Worm (Caenorhabditis elegans): ENCODE measurements around the gene srlf-35.

Gene srlf-35

ce11 chrV:532046-532445, 28.2 kb downstream of the srlf-35 start, which contains the start of gene nhr-58 (continued):
- TF ChIP-seq elt-3 (tag; optimal IDR thresholded peaks at IDR 0.05) (peak in 2 of 6 experiments; percentile 18 to 29), ces-1 (GFP tag; optimal IDR thresholded peaks at IDR 0.05) (no peak), snu-23 (GFP tag; optimal IDR thresholded peaks at IDR 0.05) (peak; percentile 72), sox-4 (tag; optimal IDR thresholded peaks at IDR 0.05) (no peak), ceh-63 (GFP tag; optimal IDR thresholded peaks at IDR 0.05) (no peak), hlh-17 (GFP tag; optimal IDR thresholded peaks at IDR 0.05; ENCODE audit: borderline replicate concordance) (no peak), ama-1 (optimal IDR thresholded peaks at IDR 0.05) (no peak), lin-35 (GFP tag; optimal IDR thresholded peaks at IDR 0.05) (peak in 1 of 2 experiments; percentile 59), dpl-1 (GFP tag; optimal IDR thresholded peaks at IDR 0.05) (peak in 2 of 3 experiments; percentile 8 to 17), mep-1 (tag; optimal IDR thresholded peaks at IDR 0.05) (peak; percentile 64), fos-1 (tag; optimal IDR thresholded peaks at IDR 0.05) (peak; percentile 6), efl-3 (GFP tag; optimal IDR thresholded peaks at IDR 0.05) (no peak), nhr-47 (tag; optimal IDR thresholded peaks at IDR 0.05) (no peak), zip-4 (GFP tag; optimal IDR thresholded peaks at IDR 0.05) (no peak), nhr-90 (tag; optimal IDR thresholded peaks at IDR 0.05; ENCODE audit: poor library complexity) (peak; percentile 27), F16B12.6 (tag; optimal IDR thresholded peaks at IDR 0.05) (no peak), unc-30 (tag; optimal IDR thresholded peaks at IDR 0.05) (no peak), ceh-82 (tag; optimal IDR thresholded peaks at IDR 0.05) (peak in 2 of 3 experiments; percentile 12 to 54), unc-86 (tag; optimal IDR thresholded peaks at IDR 0.05) (no peak), nhr-12 (tag; optimal IDR thresholded peaks at IDR 0.05) (no peak), isw-1 (GFP tag; IDR thresholded peaks at IDR 0.05) (no peak), nhr-71 (tag; optimal IDR thresholded peaks at IDR 0.05) (peak; percentile 76), nhr-77 (tag; optimal IDR thresholded peaks at IDR 0.05) (peak; percentile 64), tbx-2 (tag; optimal IDR thresholded peaks at IDR 0.05) (peak; percentile 23), C04F5.9 (tag; optimal IDR thresholded peaks at IDR 0.05) (no peak), nhr-11 (tag; optimal IDR thresholded peaks at IDR 0.05) (peak; percentile 59), vab-15 (tag; optimal IDR thresholded peaks at IDR 0.05) (no peak), nhr-76 (tag; optimal IDR thresholded peaks at IDR 0.05) (no peak), nhr-28 (tag; optimal IDR thresholded peaks at IDR 0.05) (no peak), egl-13 (tag; optimal IDR thresholded peaks at IDR 0.05) (no peak), unc-98 (GFP tag; IDR thresholded peaks at IDR 0.05) (no peak), pag-3 (tag; optimal IDR thresholded peaks at IDR 0.05; ENCODE audit: borderline replicate concordance, insufficient read depth) (no peak), nhr-84 (tag; optimal IDR thresholded peaks at IDR 0.05) (no peak), grh-1 (GFP tag; IDR thresholded peaks at IDR 0.05) (no peak), lsy-2 (tag; optimal IDR thresholded peaks at IDR 0.05) (no peak), unc-62 (GFP tag; optimal IDR thresholded peaks at IDR 0.05) (no peak), jun-1 (tag; optimal IDR thresholded peaks at IDR 0.05) (peak; percentile 66), ceh-90 (tag; optimal IDR thresholded peaks at IDR 0.05) (no peak), lin-14 (GFP tag; optimal IDR thresholded peaks at IDR 0.05) (peak; percentile 99), C34B4.2 (tag; optimal IDR thresholded peaks at IDR 0.05) (no peak), snpc-4 (tag; optimal IDR thresholded peaks at IDR 0.05) (no peak), ceh-8 (GFP tag; optimal IDR thresholded peaks at IDR 0.05) (no peak), fkh-8 (tag; optimal IDR thresholded peaks at IDR 0.05) (peak; percentile 75), nhr-85 (tag) (peak; percentile 83), zag-1 (tag; optimal IDR thresholded peaks at IDR 0.05) (no peak), fkh-4 (tag; optimal IDR thresholded peaks at IDR 0.05; ENCODE audit: borderline replicate concordance) (no peak), nhr-19 (GFP tag; conservative IDR thresholded peaks at IDR 0.05) (peak; percentile 58), hlh-4 (tag; optimal IDR thresholded peaks at IDR 0.05) (no peak), pax-3 (tag; optimal IDR thresholded peaks at IDR 0.05) (no peak), fkh-10 (GFP tag; optimal IDR thresholded peaks at IDR 0.05) (no peak), blmp-1 (tag; optimal IDR thresholded peaks at IDR 0.05) (peak; percentile 90), irx-1 (tag; optimal IDR thresholded peaks at IDR 0.05) (no peak), ztf-4 (tag; optimal IDR thresholded peaks at IDR 0.05) (peak; percentile 27), C16A3.4 (tag; optimal IDR thresholded peaks at IDR 0.05) (peak; percentile 20)

Measured in whole organism, L1 larva.